Worm (Caenorhabditis elegans) whole organism, L4/young adult: ENCODE results near the gene K08D8.5.

Experiments used
- W03F9.2 ChIP-seq: fragments of 150-350 bp; optimal IDR thresholded peaks from 2 replicates; lab custom pipeline; 2014; ENCODE audit warnings: missing biosample characterization, missing genetic modification characterization
- him-1 ChIP-seq: sonication (generic microtip); optimal IDR thresholded peaks from 2 replicates; lab custom pipeline; 2016; ENCODE audit warnings: missing genotype, missing genetic modification reagents, missing genetic modification characterization, missing compliant biosample characterization

- TF ChIP-seq him-1 (tag; lab: Kevin White, UChicago) (no peak), W03F9.2 (tag; lab: Kevin White, UChicago) (no peak)
Measured at ce11 chrIV:12897146-12897545, 14.8 kb downstream of the K08D8.5 start.
